Fruit fly (Drosophila melanogaster): ENCODE data around the gene CG46466.

The CG46466 gene

dm6 chr4:697463-697862 is 34.5 kb upstream of the CG46466 start, which contains the start of gene ey (continued):
- TF ChIP-seq CG34376 (GFP tag; optimal IDR thresholded peaks at IDR 0.05): no peak
- TF ChIP-seq CG8924 (tag; optimal IDR thresholded peaks at IDR 0.05): peak; percentile 81
- TF ChIP-seq chinmo (GFP tag; IDR thresholded peaks at IDR 0.05; ENCODE audit: partially characterized antibody): 0 out of 4 replicates have a peak, but pooled peaks have one; percentile 37
- peak; percentile 25 for TF ChIP-seq CG17829 (tag; optimal IDR thresholded peaks at IDR 0.05)
- peak; percentile 39 for TF ChIP-seq CG17912 (GFP tag; optimal IDR thresholded peaks at IDR 0.05)
- peak; percentile 33 for TF ChIP-seq CG12769 (tag; optimal IDR thresholded peaks at IDR 0.05)
- no peak for TF ChIP-seq Max (GFP tag; optimal IDR thresholded peaks at IDR 0.05)
- TF ChIP-seq zfh2 (GFP tag; optimal IDR thresholded peaks at IDR 0.05): no peak
- peak; percentile 48 for TF ChIP-seq CG13894 (tag; optimal IDR thresholded peaks at IDR 0.05)
- TF ChIP-seq CG3163 (GFP tag; optimal IDR thresholded peaks at IDR 0.05): peak; percentile 17
- peak; percentile 72 for TF ChIP-seq CG15514 (GFP tag; optimal IDR thresholded peaks at IDR 0.05)
- peak; percentile 92 for TF ChIP-seq Hmr (GFP tag; optimal IDR thresholded peaks at IDR 0.05)
- peak; percentile 5 for TF ChIP-seq CG12744 (GFP tag; optimal IDR thresholded peaks at IDR 0.05)
- TF ChIP-seq Oaz (GFP tag; IDR thresholded peaks at IDR 0.05): no peak
- TF ChIP-seq Dbx (GFP tag; IDR thresholded peaks at IDR 0.05): no peak
- TF ChIP-seq phol (tag; optimal IDR thresholded peaks at IDR 0.05): peak; percentile 15
- peak; percentile 8 for TF ChIP-seq nmo (GFP tag; optimal IDR thresholded peaks at IDR 0.05)
- peak; percentile 33 for TF ChIP-seq CG2120 (GFP tag; optimal IDR thresholded peaks at IDR 0.05)
- TF ChIP-seq HmgZ (tag; optimal IDR thresholded peaks at IDR 0.05): peak; percentile 83
- no peak for TF ChIP-seq CG1647 (GFP tag; optimal IDR thresholded peaks at IDR 0.05)
- no peak for TF ChIP-seq ken (GFP tag; IDR thresholded peaks at IDR 0.05)
- TF ChIP-seq Ets97D (GFP tag; optimal IDR thresholded peaks at IDR 0.05): peak; percentile 63
- peak; percentile 99 for TF ChIP-seq Myb (GFP tag; optimal IDR thresholded peaks at IDR 0.05)
- TF ChIP-seq CG17186 (GFP tag; optimal IDR thresholded peaks at IDR 0.05): peak; percentile 41
- no peak for TF ChIP-seq pb (GFP tag; optimal IDR thresholded peaks at IDR 0.05)
- TF ChIP-seq Deaf1 (tag; optimal IDR thresholded peaks at IDR 0.05): no peak
- peak; percentile 27; the same call in 1 of the 2 replicates for TF ChIP-seq Bgb (GFP tag; IDR thresholded peaks at IDR 0.05; ENCODE audit: partially characterized antibody)
- no peak; the same call in 1 of the 3 replicates for TF ChIP-seq Opbp (GFP tag; IDR thresholded peaks at IDR 0.05; ENCODE audit: partially characterized antibody)
- TF ChIP-seq ewg (GFP tag; optimal IDR thresholded peaks at IDR 0.05): no peak
- peak; percentile 73 for TF ChIP-seq CG12659 (GFP tag; optimal IDR thresholded peaks at IDR 0.05)
- TF ChIP-seq CG16813 (GFP tag; IDR thresholded peaks at IDR 0.05; ENCODE audit: partially characterized antibody): peak; percentile 45
- peak; percentile 21; the same call in 1 of the 2 replicates for TF ChIP-seq ssp (GFP tag; IDR thresholded peaks at IDR 0.05)
- no peak for TF ChIP-seq dysf (GFP tag; IDR thresholded peaks at IDR 0.05)
- TF ChIP-seq Med (GFP tag): peak; percentile 69
- peak; percentile 82 for TF ChIP-seq CG2199 (GFP tag; IDR thresholded peaks at IDR 0.05)
- peak; percentile 55 for TF ChIP-seq gfzf (GFP tag; optimal IDR thresholded peaks at IDR 0.05)
- TF ChIP-seq Ets65A (GFP tag): peak; percentile 89
- no peak for TF ChIP-seq da (GFP tag; optimal IDR thresholded peaks at IDR 0.05)
- TF ChIP-seq Trl (optimal IDR thresholded peaks at IDR 0.05): no peak
- no peak for TF ChIP-seq Trl (GFP tag; optimal IDR thresholded peaks at IDR 0.05)
- no peak for TF ChIP-seq salm (tag; optimal IDR thresholded peaks at IDR 0.05)
- peak; percentile 32; the same call in 1 of the 2 replicates for TF ChIP-seq bbx (GFP tag; IDR thresholded peaks at IDR 0.05; ENCODE audit: partially characterized antibody)
- TF ChIP-seq CG13287 (GFP tag; IDR thresholded peaks at IDR 0.05; ENCODE audit: partially characterized antibody): peak; percentile 64
- TF ChIP-seq gcm2 (GFP tag; optimal IDR thresholded peaks at IDR 0.05): no peak
- no peak for TF ChIP-seq CG7786 (GFP tag; optimal IDR thresholded peaks at IDR 0.05)
- TF ChIP-seq Nf-YB (GFP tag; optimal IDR thresholded peaks at IDR 0.05): peak; percentile 14
- peak; percentile 89 for TF ChIP-seq pzg (GFP tag; optimal IDR thresholded peaks at IDR 0.05)
- peak; percentile 28 for TF ChIP-seq gem (tag; optimal IDR thresholded peaks at IDR 0.05)
- no peak for TF ChIP-seq CG14050 (GFP tag; IDR thresholded peaks at IDR 0.05)
- peak; percentile 36; the same call in 1 of the 2 replicates for TF ChIP-seq MBD-R2 (GFP tag; IDR thresholded peaks at IDR 0.05)

All from whole organism, embryonic.